Worm (Caenorhabditis elegans) whole organism, early embryonic: Measurements from ENCODE around the gene tasp-1.

Experiments used
- B0310.2 ChIP-seq: sonication (generic microtip); optimal IDR thresholded peaks from 2 replicates; lab custom pipeline; 2016; ENCODE audit warnings: mild to moderate bottlenecking, missing genetic modification characterization, missing compliant biosample characterization
- F13C5.2 ChIP-seq: sonication (generic microtip); optimal IDR thresholded peaks from 2 replicates; lab custom pipeline; 2017; ENCODE audit warnings: mild to moderate bottlenecking, missing genetic modification characterization, inconsistent platforms, missing compliant biosample characterization
- ama-1 ChIP-seq: fragments of 150-350 bp; optimal IDR thresholded peaks from 2 replicates; lab custom pipeline; 2014
- ceh-36 ChIP-seq: sonication (generic microtip); optimal IDR thresholded peaks from 2 replicates; lab custom pipeline; 2016; ENCODE audit warnings: missing genetic modification characterization, inconsistent platforms, missing compliant biosample characterization
- flt-1 ChIP-seq: fragments of 200-800 bp; sonication (Bioruptor generic); IDR thresholded peaks from 2 replicates; pipeline ENCODE4 v1.3.6; 2022; ENCODE audit warnings: missing genetic modification characterization, missing compliant biosample characterization
- scrt-1 ChIP-seq: fragments of 200-800 bp; sonication (Bioruptor generic); IDR thresholded peaks from 2 replicates; pipeline ENCODE4 v1.3.6; 2022; ENCODE audit warnings: missing genetic modification characterization, missing compliant biosample characterization
- sea-1 ChIP-seq: fragments of 200-800 bp; sonication (Bioruptor generic); conservative IDR thresholded peaks from 2 replicates; pipeline ENCODE4 v1.3.6; 2022; ENCODE audit warnings: missing genetic modification characterization, missing compliant biosample characterization
- tbx-11 ChIP-seq: fragments of 200-800 bp; sonication (Bioruptor generic); IDR thresholded peaks from 2 replicates; pipeline ENCODE4 v1.3.6; 2022; ENCODE audit warnings: missing genetic modification characterization, missing compliant biosample characterization
- tbx-37 ChIP-seq: fragments of 200-800 bp; sonication (Bioruptor generic); conservative IDR thresholded peaks from 2 replicates; pipeline ENCODE4 v1.3.6; 2022; ENCODE audit warnings: missing genetic modification reagents, missing genetic modification characterization, missing compliant biosample characterization

DNA sequence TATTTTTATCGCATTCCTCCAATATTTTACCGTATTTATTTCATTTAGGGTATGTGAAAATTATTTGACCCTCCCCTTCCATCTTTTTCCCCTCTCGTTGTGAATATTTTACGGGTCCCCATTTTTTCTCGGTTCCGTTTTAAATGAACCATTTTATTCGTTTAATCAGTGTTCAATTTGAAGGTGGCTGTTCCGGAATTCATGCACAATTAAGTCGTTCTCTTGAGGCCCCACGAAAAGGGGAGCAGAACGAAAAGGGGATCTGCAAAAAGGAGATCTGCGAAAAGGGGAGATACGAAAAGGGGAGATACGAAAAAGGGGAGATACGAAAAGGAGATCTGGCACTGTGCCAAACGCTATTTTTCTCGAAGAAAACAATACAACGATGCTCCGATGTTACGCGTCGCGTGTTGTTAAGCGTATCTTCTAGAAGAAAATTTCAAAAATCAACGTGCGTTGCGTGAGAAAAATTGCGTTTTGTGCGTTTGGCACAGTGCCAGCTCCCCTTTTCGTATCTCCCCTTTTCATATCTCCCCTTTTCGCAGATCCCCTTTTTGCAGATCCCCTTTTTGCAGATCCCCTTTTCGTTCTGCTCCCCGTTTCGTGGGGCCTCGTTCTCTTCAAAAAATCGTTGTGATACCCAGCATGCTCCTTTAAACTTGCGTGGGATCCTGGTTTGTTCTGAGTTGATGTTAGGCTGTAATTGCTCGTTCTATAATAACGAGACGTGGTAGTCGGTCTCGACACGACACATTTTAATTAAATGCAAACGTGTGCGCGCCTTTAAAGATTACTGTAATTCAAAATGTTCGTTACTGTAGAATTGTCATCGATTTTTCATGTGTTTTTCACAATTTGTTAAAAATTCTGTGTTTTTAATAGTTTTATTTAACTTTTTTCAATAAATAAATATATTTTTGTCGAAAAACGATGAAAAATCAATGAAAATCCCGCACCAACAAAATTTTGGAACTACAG is 52.0 kb downstream of the tasp-1 start:
- TF ChIP-seq B0310.2 (tag; lab: Kevin White, UChicago) (no peak), tbx-11 (peak; percentile 38; the same call in 1 of the 2 replicates), sea-1 (GFP tag; lab: Robert Waterston, UW) (peak; percentile 27; the same call in 1 of the 2 replicates), ama-1 (lab: Kevin White, UChicago) (no peak), tbx-37 (no peak), F13C5.2 (no peak), scrt-1 (GFP tag; lab: Robert Waterston, UW) (0 out of 2 replicates have a peak, but pooled peaks have one; percentile 48), ceh-36 (tag; lab: Kevin White, UChicago) (no peak), flt-1 (GFP tag; lab: Robert Waterston, UW) (no peak)
